Fruit fly (Drosophila melanogaster) whole organism, embryonic: ENCODE data around the gene CG12321.

Source experiments
- B-H2 ChIP-seq: fragments of 200-800 bp; sonication (Bioruptor generic); optimal IDR thresholded peaks from 2 replicates; lab custom pipeline; 2018; ENCODE audit warnings: missing biosample characterization, mild to moderate bottlenecking, missing genetic modification characterization
- BEAF-32 ChIP-seq: fragments of 200-800 bp; sonication (Bioruptor generic); optimal IDR thresholded peaks from 3 replicates; lab custom pipeline; 2017; ENCODE audit warnings: missing biosample characterization, missing genetic modification characterization, mild to moderate bottlenecking, moderate library complexity, missing genetic modification reagents
- CG10147 ChIP-seq: fragments of 200-800 bp; sonication (Bioruptor generic); optimal IDR thresholded peaks from 2 replicates; lab custom pipeline; 2019; ENCODE audit warnings: missing biosample characterization, mild to moderate bottlenecking, missing genetic modification characterization, moderate library complexity
- CG10209 ChIP-seq: fragments of 200-800 bp; sonication (Bioruptor generic); optimal IDR thresholded peaks from 3 replicates; lab custom pipeline; 2017; ENCODE audit warnings: missing biosample characterization, mild to moderate bottlenecking, missing genetic modification characterization, missing genetic modification reagents
- CG10366 ChIP-seq: fragments of 200-800 bp; sonication (Bioruptor generic); IDR thresholded peaks from 2 replicates; pipeline ENCODE4 v1.3.6; 2022; ENCODE audit warnings: missing biosample characterization, missing genetic modification characterization
- CG11247 ChIP-seq: fragments of 200-800 bp; sonication (Bioruptor generic); IDR thresholded peaks from 2 replicates; pipeline ENCODE4 v1.3.6; 2022; ENCODE audit warnings: missing biosample characterization, missing genetic modification characterization
- CG11398 ChIP-seq: fragments of 200-800 bp; sonication (Bioruptor generic); optimal IDR thresholded peaks from 2 replicates; lab custom pipeline; 2016; ENCODE audit warnings: missing biosample characterization, missing genetic modification characterization
- CG11723 ChIP-seq: fragments of 200-800 bp; sonication (Bioruptor generic); optimal IDR thresholded peaks from 2 replicates; lab custom pipeline; 2017; ENCODE audit warnings: missing biosample characterization, mild to moderate bottlenecking, missing genetic modification characterization
- CG12769 ChIP-seq: fragments of 200-800 bp; sonication (Bioruptor generic); optimal IDR thresholded peaks from 2 replicates; lab custom pipeline; 2019; ENCODE audit warnings: missing biosample characterization, mild to moderate bottlenecking, missing genetic modification characterization, moderate library complexity
- CG14667 ChIP-seq: fragments of 200-800 bp; sonication (Bioruptor generic); IDR thresholded peaks from 2 replicates; pipeline ENCODE4 v1.3.6; 2022; ENCODE audit warnings: missing biosample characterization, missing genetic modification characterization
- CG15269 ChIP-seq: fragments of 200-800 bp; sonication (Bioruptor generic); optimal IDR thresholded peaks from 2 replicates; lab custom pipeline; 2018; ENCODE audit warnings: missing biosample characterization, mild to moderate bottlenecking, missing genetic modification characterization, moderate library complexity
- CG17186 ChIP-seq: fragments of 200-800 bp; sonication (Bioruptor generic); optimal IDR thresholded peaks from 3 replicates; lab custom pipeline; 2017; ENCODE audit warnings: missing biosample characterization, missing genetic modification reagents, missing genetic modification characterization
- CG1792 ChIP-seq: fragments of 200-800 bp; sonication (Bioruptor generic); optimal IDR thresholded peaks from 2 replicates; lab custom pipeline; 2016; ENCODE audit warnings: missing biosample characterization, missing genetic modification characterization
- CG4404 ChIP-seq: fragments of 200-800 bp; sonication (Bioruptor generic); IDR thresholded peaks from 2 replicates; pipeline ENCODE4 v1.3.6; 2022; ENCODE audit warnings: missing biosample characterization, missing genetic modification characterization
- CG6689 ChIP-seq: fragments of 200-800 bp; sonication (Bioruptor generic); IDR thresholded peaks from 2 replicates; pipeline ENCODE4 v1.3.6; 2022; ENCODE audit warnings: missing biosample characterization, missing genetic modification characterization
- CG7271 ChIP-seq: fragments of 200-800 bp; sonication (Bioruptor generic); optimal IDR thresholded peaks from 2 replicates; lab custom pipeline; 2018; ENCODE audit warnings: missing biosample characterization, mild to moderate bottlenecking, missing genetic modification characterization, moderate library complexity
- CG7357 ChIP-seq: fragments of 200-800 bp; sonication (Bioruptor generic); IDR thresholded peaks from 3 replicates; pipeline ENCODE4 v1.3.6; 2022; ENCODE audit warnings: missing biosample characterization, missing genetic modification characterization
- CG7963 ChIP-seq: fragments of 200-800 bp; sonication (Bioruptor generic); IDR thresholded peaks from 3 replicates; pipeline ENCODE4 v1.3.6; 2022; ENCODE audit warnings: missing biosample characterization, missing genetic modification characterization; ENCODE audit not compliant: partially characterized antibody
- CG8478 ChIP-seq: fragments of >200 bp; optimal IDR thresholded peaks from 2 replicates; lab custom pipeline; 2018
- CG8924 ChIP-seq: fragments of 200-800 bp; optimal IDR thresholded peaks from 3 replicates; lab custom pipeline; 2019; ENCODE audit warnings: missing biosample characterization, mild to moderate bottlenecking, missing genetic modification characterization, moderate library complexity
- CG8944 ChIP-seq: fragments of 200-800 bp; sonication (Bioruptor generic); optimal IDR thresholded peaks from 3 replicates; lab custom pipeline; 2016; ENCODE audit warnings: missing biosample characterization, missing genetic modification characterization
- CG9727 ChIP-seq: fragments of 200-800 bp; sonication (Bioruptor generic); optimal IDR thresholded peaks from 3 replicates; lab custom pipeline; 2017; ENCODE audit warnings: missing biosample characterization, mild to moderate bottlenecking, missing genetic modification characterization
- Dip2 ChIP-seq: fragments of 200-800 bp; sonication (Bioruptor generic); IDR thresholded peaks from 2 replicates; pipeline ENCODE4 v1.3.6; 2022; ENCODE audit warnings: missing biosample characterization, missing genetic modification characterization
- H15 ChIP-seq: fragments of 200-800 bp; sonication (Bioruptor generic); IDR thresholded peaks from 3 replicates; pipeline ENCODE4 v1.3.6; 2022; ENCODE audit warnings: missing biosample characterization, missing genetic modification characterization
- HmgD ChIP-seq: fragments of 200-800 bp; sonication (Bioruptor generic); optimal IDR thresholded peaks from 3 replicates; lab custom pipeline; 2016; ENCODE audit warnings: missing biosample characterization, missing genetic modification characterization
- Hmx ChIP-seq: fragments of 200-800 bp; sonication (Bioruptor generic); optimal IDR thresholded peaks from 2 replicates; lab custom pipeline; 2016; ENCODE audit warnings: missing biosample characterization, missing genetic modification characterization
- Jarid2 ChIP-seq: fragments of 200-800 bp; sonication (Bioruptor generic); optimal IDR thresholded peaks from 3 replicates; lab custom pipeline; 2017; ENCODE audit warnings: mild to moderate bottlenecking, missing biosample characterization, missing genetic modification reagents, missing genetic modification characterization
- Meics ChIP-seq: fragments of 200-800 bp; sonication (Bioruptor generic); optimal IDR thresholded peaks from 2 replicates; lab custom pipeline; 2017; ENCODE audit warnings: missing biosample characterization, mild to moderate bottlenecking, missing genetic modification characterization
- Rfx ChIP-seq: fragments of 200-800 bp; sonication (Bioruptor generic); IDR thresholded peaks from 2 replicates; pipeline ENCODE4 v1.3.6; 2022; ENCODE audit warnings: missing biosample characterization, missing genetic modification characterization
- Scr ChIP-seq: fragments of 200-800 bp; sonication (Bioruptor generic); IDR thresholded peaks from 2 replicates; pipeline ENCODE4 v1.3.6; 2022; ENCODE audit warnings: missing biosample characterization, missing genetic modification characterization; ENCODE audit not compliant: partially characterized antibody
- Sry-β ChIP-seq: fragments of 200-800 bp; sonication (Bioruptor generic); optimal IDR thresholded peaks from 2 replicates; lab custom pipeline; 2018; ENCODE audit warnings: missing biosample characterization, mild to moderate bottlenecking, missing genetic modification characterization, moderate library complexity
- ac ChIP-seq: fragments of 200-800 bp; sonication (Bioruptor generic); optimal IDR thresholded peaks from 3 replicates; lab custom pipeline; 2017; ENCODE audit warnings: missing biosample characterization, mild to moderate bottlenecking, missing genetic modification characterization
- br ChIP-seq: fragments of >200 bp; optimal IDR thresholded peaks from 2 replicates; lab custom pipeline; 2017
- chm ChIP-seq: fragments of 200-800 bp; sonication (Bioruptor generic); IDR thresholded peaks from 2 replicates; pipeline ENCODE4 v1.3.6; 2022; ENCODE audit warnings: missing biosample characterization, missing genetic modification characterization
- disco-r ChIP-seq: fragments of 200-800 bp; sonication (Bioruptor generic); optimal IDR thresholded peaks from 2 replicates; lab custom pipeline; 2016; ENCODE audit warnings: missing biosample characterization, missing genetic modification characterization
- en ChIP-seq: fragments of 200-800 bp; sonication (Bioruptor generic); optimal IDR thresholded peaks from 2 replicates; lab custom pipeline; 2016; ENCODE audit warnings: missing biosample characterization, missing genetic modification characterization
- hth ChIP-seq: fragments of >200 bp; optimal IDR thresholded peaks from 2 replicates; lab custom pipeline; 2017; ENCODE audit warnings: inconsistent platforms
- jumu ChIP-seq: fragments of 200-800 bp; sonication (Bioruptor generic); optimal IDR thresholded peaks from 3 replicates; lab custom pipeline; 2016; ENCODE audit warnings: missing biosample characterization, missing genetic modification characterization
- knrl ChIP-seq: fragments of 200-800 bp; sonication (Bioruptor generic); IDR thresholded peaks from 3 replicates; pipeline ENCODE4 v1.3.6; 2022; ENCODE audit warnings: missing biosample characterization, missing genetic modification characterization; ENCODE audit not compliant: partially characterized antibody
- lilli ChIP-seq: fragments of 200-800 bp; sonication (Bioruptor generic); optimal IDR thresholded peaks from 3 replicates; lab custom pipeline; 2016; ENCODE audit warnings: missing biosample characterization, missing genetic modification characterization
- nom ChIP-seq: fragments of 200-800 bp; sonication (Bioruptor generic); optimal IDR thresholded peaks from 2 replicates; lab custom pipeline; 2017; ENCODE audit warnings: missing biosample characterization, missing genetic modification characterization, mild to moderate bottlenecking, moderate library complexity, missing genetic modification reagents
- pfk ChIP-seq: fragments of 200-800 bp; sonication (Bioruptor generic); optimal IDR thresholded peaks from 2 replicates; lab custom pipeline; 2018; ENCODE audit warnings: missing biosample characterization, mild to moderate bottlenecking, missing genetic modification characterization, moderate library complexity
- phol ChIP-seq: fragments of 200-800 bp; sonication (Bioruptor generic); optimal IDR thresholded peaks from 3 replicates; lab custom pipeline; 2018; ENCODE audit warnings: missing biosample characterization, mild to moderate bottlenecking, missing genetic modification characterization, moderate library complexity
- sqz ChIP-seq: fragments of 200-800 bp; sonication (Bioruptor generic); optimal IDR thresholded peaks from 3 replicates; lab custom pipeline; 2018; ENCODE audit warnings: missing biosample characterization, mild to moderate bottlenecking, missing genetic modification characterization
- tin ChIP-seq: fragments of 200-800 bp; sonication (Bioruptor generic); optimal IDR thresholded peaks from 3 replicates; lab custom pipeline; 2016; ENCODE audit warnings: missing biosample characterization, missing genetic modification characterization
- tio ChIP-seq: fragments of 200-800 bp; sonication (Bioruptor generic); optimal IDR thresholded peaks from 2 replicates; lab custom pipeline; 2017; ENCODE audit warnings: missing biosample characterization, missing genetic modification characterization, inconsistent platforms
- unpg ChIP-seq: fragments of 200-800 bp; sonication (Bioruptor generic); optimal IDR thresholded peaks from 3 replicates; lab custom pipeline; 2018; ENCODE audit warnings: missing biosample characterization, mild to moderate bottlenecking, missing genetic modification characterization, moderate library complexity
- wdn ChIP-seq: fragments of 200-800 bp; sonication (Bioruptor generic); IDR thresholded peaks from 2 replicates; pipeline ENCODE4 v1.3.6; 2022; ENCODE audit warnings: missing biosample characterization, missing genetic modification characterization
- wor ChIP-seq: fragments of 200-800 bp; sonication (Bioruptor generic); IDR thresholded peaks from 2 replicates; pipeline ENCODE4 v1.3.6; 2022; ENCODE audit warnings: missing biosample characterization, missing genetic modification characterization
- z ChIP-seq: fragments of 200-800 bp; sonication (Bioruptor generic); IDR thresholded peaks from 3 replicates; pipeline ENCODE4 v1.3.6; 2022; ENCODE audit warnings: missing biosample characterization, missing genetic modification characterization
- zfh1 ChIP-seq: fragments of 200-800 bp; sonication (Bioruptor generic); IDR thresholded peaks from 3 replicates; pipeline ENCODE4 v1.3.6; 2022; ENCODE audit warnings: missing biosample characterization, missing genetic modification characterization

The CG12321 gene

dm6 chr3R:18196991-18197801 lies 8.7 kb upstream of the CG12321 start (continued):
- TF ChIP-seq phol (peak; percentile 60), CG7963 (no peak), CG14667 (GFP tag; lab: Robert Waterston, UW) (no peak), Hmx (GFP tag; lab: Kevin White, UChicago) (peak; percentile 31), chm (GFP tag; lab: Robert Waterston, UW) (no peak), HmgD (GFP tag; lab: Kevin White, UChicago) (no peak), CG10366 (GFP tag; lab: Robert Waterston, UW) (no peak), CG7357 (GFP tag; lab: Robert Waterston, UW) (0 out of 3 replicates have a peak, but pooled peaks have one; percentile 14), disco-r (no peak), CG15269 (peak; percentile 75), CG1792 (GFP tag; lab: Kevin White, UChicago) (no peak), CG6689 (no peak), H15 (GFP tag; lab: Robert Waterston, UW) (no peak), Dip2 (no peak), knrl (GFP tag; lab: Robert Waterston, UW) (no peak), pfk (GFP tag; lab: Kevin White, UChicago) (no peak), CG4404 (GFP tag; lab: Robert Waterston, UW) (no peak), nom (GFP tag; lab: Kevin White, UChicago) (peak; percentile 97), CG11247 (GFP tag; lab: Robert Waterston, UW) (no peak), CG12769 (tag; lab: Kevin White, UChicago) (peak; percentile 62), z (GFP tag; lab: Robert Waterston, UW) (no peak), CG11398 (no peak), BEAF-32 (GFP tag; lab: Kevin White, UChicago) (peak; percentile 1), Rfx (GFP tag; lab: Robert Waterston, UW) (no peak), wdn (no peak), wor (GFP tag; lab: Robert Waterston, UW) (no peak), ac (GFP tag; lab: Kevin White, UChicago) (no peak), CG8478 (lab: Kevin White, UChicago) (peak; percentile 29), sqz (GFP tag; lab: Kevin White, UChicago) (peak; percentile 98), zfh1 (GFP tag; lab: Robert Waterston, UW) (no peak), B-H2 (GFP tag; lab: Kevin White, UChicago) (peak; percentile 7), CG10147 (GFP tag; lab: Kevin White, UChicago) (peak; percentile 58), CG10209 (GFP tag; lab: Kevin White, UChicago) (peak; percentile 53), br (lab: Kevin White, UChicago) (no peak), lilli (peak; percentile 41), CG8944 (GFP tag; lab: Kevin White, UChicago) (no peak), en (GFP tag; lab: Kevin White, UChicago) (no peak), CG9727 (GFP tag; lab: Kevin White, UChicago) (peak; percentile 80), tin (peak; percentile 52), CG7271 (tag; lab: Kevin White, UChicago) (no peak), unpg (GFP tag; lab: Kevin White, UChicago) (peak; percentile 58), Meics (GFP tag; lab: Kevin White, UChicago) (peak; percentile 80), Scr (GFP tag; lab: Robert Waterston, UW) (no peak), Sry-β (no peak), hth (no peak), CG8924 (tag; lab: Kevin White, UChicago) (peak; percentile 62), jumu (peak; percentile 19), tio (GFP tag; lab: Kevin White, UChicago) (peak; percentile 79), CG11723 (no peak), CG17186 (GFP tag; lab: Kevin White, UChicago) (no peak), Jarid2 (peak; percentile 38)
